Worm (Caenorhabditis elegans): ENCODE data around the gene cest-6.

DNA sequence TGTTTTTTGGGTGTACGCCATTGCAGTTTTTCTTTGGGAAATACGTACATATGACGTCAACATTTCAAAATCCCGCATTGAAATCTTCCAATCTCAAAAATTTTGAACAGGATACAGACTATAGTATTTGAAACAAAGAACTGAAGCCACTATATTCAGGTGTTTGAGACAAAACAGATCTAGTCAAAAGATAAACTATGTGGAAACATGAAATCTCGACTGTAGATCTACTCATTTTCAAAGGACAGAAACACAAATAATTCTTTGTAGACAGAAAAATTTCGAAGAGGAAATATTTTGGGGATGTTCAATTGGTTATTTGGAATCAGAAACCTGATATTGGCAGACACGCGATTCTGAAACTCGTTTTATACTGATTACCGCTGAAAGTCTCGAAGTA lies 2.8 kb downstream of the cest-6 start:
- TF ChIP-seq W03F9.2 (tag; optimal IDR thresholded peaks at IDR 0.05) (no peak), him-1 (tag; optimal IDR thresholded peaks at IDR 0.05) (no peak)
